Worm (Caenorhabditis elegans) whole organism, L3 larva: ENCODE measurements around the gene F40C5.2.

Experiments used
- ceh-16 ChIP-seq: sonication (generic microtip); optimal IDR thresholded peaks from 2 replicates; lab custom pipeline; 2017; ENCODE audit warnings: missing biosample characterization, missing genetic modification characterization
- elt-3 ChIP-seq, 3 experiments: fragments of 150-350 bp in 1 of 3; sonication (generic microtip) in 2 of 3; optimal IDR thresholded peaks; 2 replicates in 2 of 3; 4 replicates in 1 of 3; lab custom pipeline; 2014 to 2017; ENCODE audit warnings: missing biosample characterization in 3 of 3, missing genetic modification characterization in 3 of 3
- nhr-12 ChIP-seq: fragments of 150-350 bp; optimal IDR thresholded peaks from 2 replicates; lab custom pipeline; 2014; ENCODE audit warnings: missing biosample characterization, missing genetic modification characterization
- nhr-28 ChIP-seq: fragments of 150-350 bp; optimal IDR thresholded peaks from 2 replicates; lab custom pipeline; 2014; ENCODE audit warnings: missing biosample characterization, missing genetic modification characterization
- ztf-11 ChIP-seq: fragments of 150-350 bp; optimal IDR thresholded peaks from 2 replicates; lab custom pipeline; 2014; ENCODE audit warnings: missing biosample characterization, missing genetic modification characterization

DNA sequence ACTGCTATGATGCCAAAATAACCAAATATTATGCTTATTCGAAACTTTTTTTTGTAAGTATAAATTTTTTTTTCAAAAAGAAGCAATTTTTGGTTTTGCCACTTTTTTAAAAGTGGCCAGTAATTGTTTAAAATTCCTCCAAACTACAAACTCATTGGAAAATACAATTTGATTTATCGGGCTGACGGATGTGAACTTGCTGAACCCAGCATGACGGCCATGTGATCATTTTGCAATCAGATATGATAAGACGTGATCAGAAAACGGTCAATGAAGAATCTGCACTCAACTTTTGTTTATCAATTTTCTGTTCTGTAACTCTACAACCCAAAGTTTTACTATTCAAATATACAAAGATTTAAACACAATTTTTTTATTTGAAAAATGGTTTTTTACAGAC, 35.6 kb downstream of the F40C5.2 start:
- TF ChIP-seq elt-3 (tag; optimal IDR thresholded peaks at IDR 0.05; lab: Kevin White, UChicago), result no peak
- no peak for TF ChIP-seq nhr-12 (tag; lab: Kevin White, UChicago)
- TF ChIP-seq nhr-28 (tag; lab: Kevin White, UChicago), result no peak
- TF ChIP-seq ztf-11 (tag; lab: Kevin White, UChicago), result no peak
- no peak for TF ChIP-seq ceh-16 (tag; lab: Kevin White, UChicago)
